Worm (Caenorhabditis elegans): ENCODE measurements around the gene clec-51.
A peak's percentile ranks its signal among the peaks of the same experiment; 100 is the strongest.

The clec-51 gene

ce11 chrIV:8115462-8115861, 48.1 kb downstream of the clec-51 start, which contains the start of gene irld-8:
Gene irld-8, plus strand, starts transcription at chrIV:8115762.
- TF ChIP-seq T23F11.4 (GFP tag; optimal IDR thresholded peaks at IDR 0.05) = no peak
- no peak for TF ChIP-seq hlh-13 (GFP tag; optimal IDR thresholded peaks at IDR 0.05)
- TF ChIP-seq ttx-3 (tag; optimal IDR thresholded peaks at IDR 0.05) = no peak
- TF ChIP-seq F13H6.1 (tag; optimal IDR thresholded peaks at IDR 0.05) = no peak
- TF ChIP-seq elt-2 (tag; optimal IDR thresholded peaks at IDR 0.05) = no peak
- TF ChIP-seq ceh-19 (GFP tag; optimal IDR thresholded peaks at IDR 0.05) = no peak
- no peak for TF ChIP-seq ama-1 (optimal IDR thresholded peaks at IDR 0.05)
- TF ChIP-seq fax-1 (tag; optimal IDR thresholded peaks at IDR 0.05) = no peak
- no peak for TF ChIP-seq ceh-2 (tag; optimal IDR thresholded peaks at IDR 0.05)
- TF ChIP-seq tbx-7 (tag; optimal IDR thresholded peaks at IDR 0.05) = no peak
- TF ChIP-seq lin-11 (tag; optimal IDR thresholded peaks at IDR 0.05) = no peak
- TF ChIP-seq unc-86 (tag; optimal IDR thresholded peaks at IDR 0.05) = no peak
- no peak for TF ChIP-seq dmd-4 (tag; optimal IDR thresholded peaks at IDR 0.05; ENCODE audit: borderline replicate concordance)
- TF ChIP-seq madf-2 (tag; optimal IDR thresholded peaks at IDR 0.05) = no peak
- no peak for TF ChIP-seq hlh-6 (tag; optimal IDR thresholded peaks at IDR 0.05)
- no peak for TF ChIP-seq ceh-45 (GFP tag; IDR thresholded peaks at IDR 0.05)

DNA sequence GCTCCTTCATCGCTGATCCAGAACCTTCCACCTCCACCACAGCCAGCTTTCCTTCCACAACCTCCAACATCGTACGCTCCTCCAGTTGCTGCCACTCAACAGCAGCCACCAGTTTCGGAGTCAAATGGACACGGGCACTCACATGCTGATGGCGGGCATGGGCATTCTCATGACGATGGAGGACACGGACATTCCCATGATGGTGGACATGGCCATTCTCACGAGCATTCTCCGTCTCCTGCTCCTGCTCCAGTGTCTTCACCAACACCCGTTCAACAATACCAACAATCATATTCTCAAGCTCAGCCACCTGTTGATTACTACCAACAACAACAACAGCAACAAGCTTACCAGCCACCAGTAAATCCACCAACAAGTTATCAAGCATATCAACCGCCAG, 49.1 kb downstream of the clec-51 start:
- TF ChIP-seq ceh-2 (tag; optimal IDR thresholded peaks at IDR 0.05) (no peak), che-1 (tag; optimal IDR thresholded peaks at IDR 0.05) (no peak), hlh-8 (tag; optimal IDR thresholded peaks at IDR 0.05) (no peak), unc-86 (tag; optimal IDR thresholded peaks at IDR 0.05) (no peak), ceh-14 (tag; optimal IDR thresholded peaks at IDR 0.05) (no peak), sox-4 (tag; optimal IDR thresholded peaks at IDR 0.05) (no peak)

DNA sequence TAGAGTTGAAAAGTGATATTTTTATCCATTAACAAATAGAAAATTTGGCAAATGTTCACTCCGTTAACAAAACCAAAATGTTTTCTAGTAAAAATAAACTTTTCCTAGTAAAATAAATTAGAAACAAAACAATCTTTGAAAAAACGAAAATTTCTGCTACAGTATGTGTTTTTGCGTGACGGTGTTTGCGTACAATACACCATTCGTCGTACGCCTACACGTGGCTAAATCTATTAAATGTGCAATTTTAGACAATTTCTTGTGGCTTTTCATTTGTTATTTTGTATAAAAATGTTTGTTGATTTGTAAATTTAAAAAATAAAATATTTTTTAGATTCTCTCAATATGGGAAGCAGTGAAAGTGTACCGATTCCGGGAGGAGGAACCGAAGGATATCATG, 50.4 kb downstream of the clec-51 start, which contains the start of gene Y42H9AR.1:
Gene Y42H9AR.1, plus strand, starts transcription at position 233 of the 400 bp plus-strand sequence.
- no peak for TF ChIP-seq dmd-4 (tag; optimal IDR thresholded peaks at IDR 0.05; ENCODE audit: borderline replicate concordance)
- TF ChIP-seq che-1 (tag; optimal IDR thresholded peaks at IDR 0.05) = no peak
- no peak for TF ChIP-seq ztf-16 (tag; optimal IDR thresholded peaks at IDR 0.05)
- TF ChIP-seq pha-4 (tag; optimal IDR thresholded peaks at IDR 0.05) = no peak

DNA sequence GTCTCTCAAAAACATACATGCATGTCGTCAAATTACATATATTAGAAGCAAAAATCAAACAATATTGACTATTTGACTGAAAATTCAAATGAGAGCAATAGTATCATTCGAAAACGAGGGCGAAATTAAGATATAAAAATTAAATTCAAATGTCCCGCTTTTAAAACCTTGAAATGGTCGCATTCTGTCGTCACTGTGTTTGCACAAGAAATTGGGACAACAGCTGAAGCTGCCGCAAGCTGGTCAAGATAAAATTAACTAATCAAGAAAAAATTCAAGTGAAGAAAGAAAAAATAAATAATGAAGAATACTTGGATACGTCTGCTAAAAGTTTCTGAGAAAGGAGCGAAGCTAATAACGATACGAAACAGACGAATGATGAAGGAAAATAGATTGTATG, 51.0 kb downstream of the clec-51 start:
- TF ChIP-seq ref-2 (tag; optimal IDR thresholded peaks at IDR 0.05) = no peak
- TF ChIP-seq hlh-30 (tag; optimal IDR thresholded peaks at IDR 0.05; ENCODE audit: insufficient read depth) = no peak
- TF ChIP-seq pax-1 (tag; optimal IDR thresholded peaks at IDR 0.05) = no peak
- TF ChIP-seq Y22D7AL.16 (tag; optimal IDR thresholded peaks at IDR 0.05) = no peak
- no peak for TF ChIP-seq unc-55 (GFP tag; optimal IDR thresholded peaks at IDR 0.05)
- no peak for TF ChIP-seq ceh-45 (GFP tag; IDR thresholded peaks at IDR 0.05)
- no peak for TF ChIP-seq pha-4 (tag; optimal IDR thresholded peaks at IDR 0.05)
- TF ChIP-seq hlh-15 (tag; optimal IDR thresholded peaks at IDR 0.05) = no peak
- TF ChIP-seq ceh-30 (tag; optimal IDR thresholded peaks at IDR 0.05) = no peak
- TF ChIP-seq nhr-11 (tag; optimal IDR thresholded peaks at IDR 0.05) = no peak
- no peak for TF ChIP-seq odd-2 (tag; optimal IDR thresholded peaks at IDR 0.05)
- no peak for TF ChIP-seq pros-1 (tag; optimal IDR thresholded peaks at IDR 0.05)
- no peak for TF ChIP-seq npax-4 (tag; optimal IDR thresholded peaks at IDR 0.05)
- no peak for TF ChIP-seq T23F11.4 (GFP tag; optimal IDR thresholded peaks at IDR 0.05)
- TF ChIP-seq pag-3 (tag; optimal IDR thresholded peaks at IDR 0.05; ENCODE audit: borderline replicate concordance) = no peak
- no peak for TF ChIP-seq pat-9 (tag; optimal IDR thresholded peaks at IDR 0.05)
- no peak for TF ChIP-seq ceh-34 (tag; optimal IDR thresholded peaks at IDR 0.05)

DNA sequence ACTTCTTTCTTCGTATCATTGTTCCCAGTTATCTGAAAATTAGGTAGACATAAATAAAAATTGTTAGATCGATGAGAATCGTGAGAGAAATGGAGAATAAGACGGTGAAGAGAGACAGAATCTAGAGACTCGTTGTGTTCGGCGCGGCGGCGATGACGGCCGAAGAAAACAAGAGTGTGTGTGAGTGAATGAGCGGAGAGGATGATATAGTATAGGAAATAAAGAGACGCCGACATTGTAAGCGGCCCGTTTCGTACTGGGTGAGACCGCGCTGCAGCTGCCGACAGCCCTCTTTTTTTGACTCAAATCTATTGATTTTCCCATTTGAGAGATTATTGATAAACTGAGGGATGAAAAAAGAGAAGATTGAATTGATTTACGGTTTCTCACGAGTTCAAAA, 51.4 kb downstream of the clec-51 start, which contains the start of gene Y42H9AR.4:
Gene Y42H9AR.4, minus strand, starts transcription at position 32 of the 400 bp plus-strand sequence.
- TF ChIP-seq sox-2 (GFP tag; IDR thresholded peaks at IDR 0.05) = no peak
- no peak for TF ChIP-seq che-1 (tag; optimal IDR thresholded peaks at IDR 0.05)
- TF ChIP-seq F13H6.1 (tag; optimal IDR thresholded peaks at IDR 0.05) = no peak
- peak; percentile 9 for TF ChIP-seq nfya-1 (tag; optimal IDR thresholded peaks at IDR 0.05)
- no peak for TF ChIP-seq pqm-1 (tag; optimal IDR thresholded peaks at IDR 0.05)
- TF ChIP-seq ceh-48 (tag; optimal IDR thresholded peaks at IDR 0.05) = peak; percentile 25
- no peak for TF ChIP-seq syd-9 (tag; optimal IDR thresholded peaks at IDR 0.05)
- TF ChIP-seq fkh-6 (tag; optimal IDR thresholded peaks at IDR 0.05) = no peak
- TF ChIP-seq K09A11.1 (tag; optimal IDR thresholded peaks at IDR 0.05; ENCODE audit: insufficient read depth) = no peak
- peak; percentile 18 for TF ChIP-seq ceh-31 (tag; optimal IDR thresholded peaks at IDR 0.05)
- no peak for TF ChIP-seq tbx-7 (tag; optimal IDR thresholded peaks at IDR 0.05)
- peak; percentile 14 for TF ChIP-seq ceh-19 (GFP tag; optimal IDR thresholded peaks at IDR 0.05)
- no peak for TF ChIP-seq ref-2 (tag; optimal IDR thresholded peaks at IDR 0.05)
- no peak for TF ChIP-seq hlh-13 (GFP tag; optimal IDR thresholded peaks at IDR 0.05)
- no peak for TF ChIP-seq sdc-2 (tag; optimal IDR thresholded peaks at IDR 0.05)
- no peak for TF ChIP-seq unc-42 (tag; optimal IDR thresholded peaks at IDR 0.05)
- TF ChIP-seq ceh-14 (tag; optimal IDR thresholded peaks at IDR 0.05) = peak; percentile 11
